Fruit fly (Drosophila melanogaster) whole organism, prepupa: ENCODE measurements around the gene Schip1.

Experiments used
- Blimp-1 ChIP-seq: fragments of 200-800 bp; sonication (Bioruptor generic); optimal IDR thresholded peaks from 3 replicates; lab custom pipeline; 2017; ENCODE audit warnings: missing biosample characterization, missing genetic modification characterization, mild to moderate bottlenecking, moderate library complexity, missing genetic modification reagents
- CG10631 ChIP-seq: fragments of 200-800 bp; sonication (Bioruptor generic); optimal IDR thresholded peaks from 2 replicates; lab custom pipeline; 2016; ENCODE audit warnings: missing biosample characterization, missing genetic modification characterization
- CG10669 ChIP-seq: fragments of 200-800 bp; sonication (Bioruptor generic); optimal IDR thresholded peaks from 3 replicates; lab custom pipeline; 2018; ENCODE audit warnings: missing biosample characterization, mild to moderate bottlenecking, missing genetic modification characterization, moderate library complexity
- CG11762 ChIP-seq: fragments of 200-800 bp; sonication (Bioruptor generic); optimal IDR thresholded peaks from 3 replicates; lab custom pipeline; 2016; ENCODE audit warnings: missing biosample characterization, missing genetic modification characterization; ENCODE audit not compliant: insufficient read depth
- CG11902 ChIP-seq: fragments of 200-800 bp; sonication (Bioruptor generic); optimal IDR thresholded peaks from 3 replicates; lab custom pipeline; 2016; ENCODE audit warnings: missing biosample characterization, missing genetic modification characterization
- CG15336 ChIP-seq: fragments of 200-800 bp; sonication (Bioruptor generic); IDR thresholded peaks from 2 replicates; pipeline ENCODE4 v1.3.6; 2022; ENCODE audit warnings: missing biosample characterization, missing genetic modification characterization
- CG1621 ChIP-seq: fragments of 200-800 bp; sonication (Bioruptor generic); optimal IDR thresholded peaks from 3 replicates; lab custom pipeline; 2018; ENCODE audit warnings: missing biosample characterization, mild to moderate bottlenecking, missing genetic modification characterization
- CG3032 ChIP-seq: fragments of 200-800 bp; optimal IDR thresholded peaks from 2 replicates; lab custom pipeline; 2019; ENCODE audit warnings: missing biosample characterization, mild to moderate bottlenecking, missing genetic modification characterization, moderate library complexity
- CG31627 ChIP-seq: fragments of 200-800 bp; sonication (Bioruptor generic); optimal IDR thresholded peaks from 3 replicates; lab custom pipeline; 2016; ENCODE audit warnings: missing biosample characterization, missing genetic modification characterization
- CG3919 ChIP-seq: fragments of 200-800 bp; sonication (Bioruptor generic); optimal IDR thresholded peaks from 3 replicates; lab custom pipeline; 2016; ENCODE audit warnings: missing biosample characterization, missing genetic modification characterization
- CG6792 ChIP-seq: fragments of 200-800 bp; sonication (Bioruptor generic); optimal IDR thresholded peaks from 3 replicates; lab custom pipeline; 2016; ENCODE audit warnings: missing biosample characterization, missing genetic modification characterization
- CG6808 ChIP-seq: fragments of 200-800 bp; sonication (Bioruptor generic); optimal IDR thresholded peaks from 3 replicates; lab custom pipeline; 2017; ENCODE audit warnings: missing biosample characterization, missing genetic modification characterization, mild to moderate bottlenecking, moderate library complexity, missing genetic modification reagents
- CG8119 ChIP-seq: fragments of 200-800 bp; sonication (Bioruptor generic); IDR thresholded peaks from 3 replicates; pipeline ENCODE4 v1.3.6; 2022; ENCODE audit warnings: missing biosample characterization, missing genetic modification characterization
- CG8319 ChIP-seq: fragments of 200-800 bp; sonication (Bioruptor generic); optimal IDR thresholded peaks from 3 replicates; lab custom pipeline; 2016; ENCODE audit warnings: missing biosample characterization, missing genetic modification characterization
- Eip78C ChIP-seq: fragments of 200-800 bp; sonication (Bioruptor generic); peaks from one replicate; lab custom pipeline; 2016; ENCODE audit warnings: missing biosample characterization, missing genetic modification characterization
- Ets21C ChIP-seq: fragments of 200-800 bp; sonication (Bioruptor generic); optimal IDR thresholded peaks from 3 replicates; lab custom pipeline; 2016; ENCODE audit warnings: missing biosample characterization, missing genetic modification characterization
- Hr38 ChIP-seq: sonication (Bioruptor generic); optimal IDR thresholded peaks from 2 replicates; lab custom pipeline; 2016; ENCODE audit warnings: missing biosample characterization, missing genetic modification characterization
- Hr39 ChIP-seq: fragments of 200-800 bp; sonication (Bioruptor generic); optimal IDR thresholded peaks from 2 replicates; lab custom pipeline; 2016; ENCODE audit warnings: missing biosample characterization, missing genetic modification characterization
- Hr4 ChIP-seq: fragments of 200-800 bp; sonication (Bioruptor generic); optimal IDR thresholded peaks from 3 replicates; lab custom pipeline; 2016; ENCODE audit warnings: missing biosample characterization, missing genetic modification characterization
- Lpt ChIP-seq: fragments of 200-800 bp; sonication (Bioruptor generic); optimal IDR thresholded peaks from 3 replicates; lab custom pipeline; 2016; ENCODE audit warnings: missing biosample characterization, missing genetic modification characterization
- Met ChIP-seq: fragments of 200-800 bp; sonication (Bioruptor generic); optimal IDR thresholded peaks from 3 replicates; lab custom pipeline; 2016; ENCODE audit warnings: missing biosample characterization, missing genetic modification characterization
- OdsH ChIP-seq: fragments of 200-800 bp; sonication (Bioruptor generic); optimal IDR thresholded peaks from 3 replicates; lab custom pipeline; 2016; ENCODE audit warnings: missing biosample characterization, missing genetic modification characterization
- Smox ChIP-seq: fragments of 200-800 bp; sonication (Bioruptor generic); optimal IDR thresholded peaks from 3 replicates; lab custom pipeline; 2016; ENCODE audit warnings: missing biosample characterization, missing genetic modification characterization
- Sox14 ChIP-seq: fragments of 200-800 bp; sonication (Bioruptor generic); optimal IDR thresholded peaks from 3 replicates; lab custom pipeline; 2016; ENCODE audit warnings: missing biosample characterization, missing genetic modification characterization
- Sox15 ChIP-seq: fragments of 200-800 bp; sonication (Bioruptor generic); optimal IDR thresholded peaks from 3 replicates; lab custom pipeline; 2016; ENCODE audit warnings: missing biosample characterization, missing genetic modification characterization
- acj6 ChIP-seq: fragments of 200-800 bp; sonication (Bioruptor generic); optimal IDR thresholded peaks from 3 replicates; lab custom pipeline; 2016; ENCODE audit warnings: missing biosample characterization, missing genetic modification characterization
- dsx ChIP-seq: fragments of 200-800 bp; optimal IDR thresholded peaks from 3 replicates; lab custom pipeline; 2019; ENCODE audit warnings: missing biosample characterization, mild to moderate bottlenecking, missing genetic modification characterization, moderate library complexity; ENCODE audit not compliant: poor library complexity, severe bottlenecking
- eg ChIP-seq: fragments of 200-800 bp; sonication (Bioruptor generic); IDR thresholded peaks from 3 replicates; pipeline ENCODE4 v1.3.6; 2022; ENCODE audit warnings: missing biosample characterization, missing genetic modification characterization
- esn ChIP-seq: fragments of 200-800 bp; sonication (Bioruptor generic); optimal IDR thresholded peaks from 2 replicates; lab custom pipeline; 2016; ENCODE audit warnings: missing biosample characterization, mild to moderate bottlenecking, missing genetic modification characterization, moderate library complexity
- fd59A ChIP-seq: fragments of 200-800 bp; sonication (Bioruptor generic); optimal IDR thresholded peaks from 2 replicates; lab custom pipeline; 2017; ENCODE audit warnings: missing biosample characterization, mild to moderate bottlenecking, missing genetic modification characterization, missing genetic modification reagents
- fd85E ChIP-seq: fragments of 200-800 bp; sonication (Bioruptor generic); optimal IDR thresholded peaks from 3 replicates; lab custom pipeline; 2016; ENCODE audit warnings: missing biosample characterization, missing genetic modification characterization
- fkh ChIP-seq: fragments of 200-800 bp; sonication (Bioruptor generic); optimal IDR thresholded peaks from 3 replicates; lab custom pipeline; 2017; ENCODE audit warnings: missing biosample characterization, mild to moderate bottlenecking, missing genetic modification characterization, moderate library complexity
- lz ChIP-seq: fragments of 200-800 bp; sonication (Bioruptor generic); optimal IDR thresholded peaks from 3 replicates; lab custom pipeline; 2016; ENCODE audit warnings: missing biosample characterization, missing genetic modification characterization
- net ChIP-seq: fragments of 200-800 bp; sonication (Bioruptor generic); optimal IDR thresholded peaks from 3 replicates; lab custom pipeline; 2016; ENCODE audit warnings: missing biosample characterization, missing genetic modification characterization
- spab ChIP-seq: fragments of 200-800 bp; sonication (Bioruptor generic); optimal IDR thresholded peaks from 2 replicates; lab custom pipeline; 2017; ENCODE audit warnings: missing biosample characterization, mild to moderate bottlenecking, missing genetic modification characterization, missing genetic modification reagents
- ss ChIP-seq, 2 experiments: fragments of 200-800 bp; sonication (Bioruptor generic); optimal IDR thresholded peaks; 2 replicates in 1 of 2; 3 replicates in 1 of 2; lab custom pipeline; 2017 to 2018; ENCODE audit warnings: mild to moderate bottlenecking in 2 of 2, missing biosample characterization in 2 of 2, missing genetic modification characterization in 2 of 2, moderate library complexity in 1 of 2
- svp ChIP-seq: fragments of 200-800 bp; sonication (Bioruptor generic); peaks from one replicate; lab custom pipeline; 2016; ENCODE audit warnings: missing biosample characterization, missing genetic modification characterization
- topi ChIP-seq: fragments of 200-800 bp; sonication (Bioruptor generic); optimal IDR thresholded peaks from 3 replicates; lab custom pipeline; 2016; ENCODE audit warnings: missing biosample characterization, missing genetic modification characterization

Schip1 gene

DNA sequence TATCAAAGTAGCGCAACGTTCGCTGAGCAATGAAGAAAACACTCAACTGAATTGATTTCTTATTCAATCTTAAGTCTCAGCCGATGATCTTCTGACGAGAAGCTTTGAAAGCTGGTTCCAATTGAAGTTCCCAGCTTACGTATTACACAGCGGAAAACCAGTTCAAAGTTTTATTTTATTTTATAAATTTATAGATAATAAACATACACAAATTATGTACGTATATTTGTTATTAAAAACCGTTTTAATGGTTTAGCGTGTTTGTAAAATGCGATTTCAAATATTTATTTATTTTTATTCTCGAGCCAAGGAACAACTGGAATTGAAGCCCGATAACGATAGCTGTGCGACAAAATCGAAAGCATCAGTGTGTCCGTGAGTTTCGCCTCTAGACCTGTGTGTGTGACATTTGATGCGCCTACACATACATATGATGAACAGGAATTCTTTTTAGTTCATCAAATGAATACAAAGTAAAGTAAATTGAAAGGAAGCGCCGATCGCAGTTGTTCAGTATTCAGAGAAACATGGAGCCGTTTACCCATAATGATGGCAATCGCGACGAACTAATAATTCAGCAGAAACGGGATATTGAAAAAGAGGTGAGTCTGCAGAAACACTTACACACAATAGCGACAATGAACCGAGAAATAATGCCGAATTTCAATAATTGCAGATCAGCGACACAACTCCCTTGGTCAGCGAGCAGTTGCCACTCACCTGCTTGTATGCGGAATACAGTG is 24.2 kb downstream of the Schip1 start, which contains the start of the genes CG5390 and CG4968 (continued):
- TF ChIP-seq OdsH (GFP tag; lab: Kevin White, UChicago) (peak; percentile 77), ss (GFP tag; optimal IDR thresholded peaks at IDR 0.05; lab: Kevin White, UChicago) (peak in 1 of 2 experiments; percentile 77), eg (GFP tag; lab: Robert Waterston, UW) (no peak; the same call in 2 of the 3 replicates), Sox15 (GFP tag; lab: Kevin White, UChicago) (peak; percentile 16), Smox (GFP tag; lab: Kevin White, UChicago) (no peak), CG10631 (GFP tag; lab: Kevin White, UChicago) (peak; percentile 80), CG3032 (tag; lab: Kevin White, UChicago) (peak; percentile 74), net (GFP tag; lab: Kevin White, UChicago) (no peak), Hr4 (GFP tag; lab: Kevin White, UChicago) (peak; percentile 74), Lpt (GFP tag; lab: Kevin White, UChicago) (peak; percentile 59), CG3919 (GFP tag; lab: Kevin White, UChicago) (no peak), CG31627 (GFP tag; lab: Kevin White, UChicago) (peak; percentile 51), CG11762 (GFP tag; lab: Kevin White, UChicago) (peak; percentile 36), CG6792 (GFP tag; lab: Kevin White, UChicago) (peak; percentile 74)
- TF ChIP-seq, all 60 proteins: peak for 38

DNA sequence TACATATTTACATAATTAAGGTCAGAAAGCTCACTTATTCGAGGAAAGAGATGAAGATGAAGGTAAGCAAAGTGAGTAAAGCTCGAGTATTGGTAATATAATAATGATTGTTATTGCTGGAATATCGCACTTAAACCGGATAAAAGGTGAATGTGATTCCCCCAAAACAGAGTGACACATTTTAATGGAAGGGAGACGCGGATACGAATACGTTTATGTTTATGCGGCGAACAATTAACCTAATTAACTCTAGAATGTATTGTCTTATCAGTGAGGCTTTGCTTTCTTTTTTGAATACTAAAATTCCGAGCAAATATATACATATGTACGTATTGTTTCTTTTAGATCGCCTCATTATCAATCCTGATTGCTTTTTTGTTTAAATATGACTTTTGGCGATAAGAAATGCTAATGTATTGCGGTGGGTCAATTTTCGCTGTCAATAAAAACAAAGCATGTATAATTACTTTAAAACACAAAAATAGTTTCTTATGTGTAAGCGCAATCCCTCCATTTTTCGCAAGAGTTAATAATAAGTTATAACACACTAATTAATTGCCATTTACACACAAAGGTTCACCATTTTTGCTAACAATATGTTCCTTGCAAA is 25.3 kb downstream of the Schip1 start:
- TF ChIP-seq Eip78C (GFP tag; lab: Kevin White, UChicago) (peak; percentile 39), CG11762 (GFP tag; lab: Kevin White, UChicago) (no peak)

dm6 chr2L:10303786-10304185 is 27.1 kb downstream of the Schip1 start, which contains the start of gene nmd:
Gene nmd, minus strand, starts transcription at chr2L:10303947.
- TF ChIP-seq Sox14 (GFP tag; lab: Kevin White, UChicago) (peak; percentile 34), Ets21C (GFP tag; lab: Kevin White, UChicago) (no peak), CG31627 (GFP tag; lab: Kevin White, UChicago) (peak; percentile 2), esn (GFP tag; lab: Kevin White, UChicago) (peak; percentile 30), CG1621 (tag; lab: Kevin White, UChicago) (no peak), CG10669 (GFP tag; lab: Kevin White, UChicago) (no peak), Eip78C (GFP tag; lab: Kevin White, UChicago) (peak; percentile 45), fd85E (GFP tag; lab: Kevin White, UChicago) (no peak), spab (GFP tag; lab: Kevin White, UChicago) (no peak)

- TF ChIP-seq fkh (GFP tag; lab: Kevin White, UChicago), result no peak
- peak; percentile 42 for TF ChIP-seq Eip78C (GFP tag; lab: Kevin White, UChicago)
Measured at dm6 chr2L:10301918-10302317, 29.0 kb downstream of the Schip1 start, which contains the start of gene CG13138. Gene CG13138, minus strand, starts transcription at chr2L:10302018.

DNA sequence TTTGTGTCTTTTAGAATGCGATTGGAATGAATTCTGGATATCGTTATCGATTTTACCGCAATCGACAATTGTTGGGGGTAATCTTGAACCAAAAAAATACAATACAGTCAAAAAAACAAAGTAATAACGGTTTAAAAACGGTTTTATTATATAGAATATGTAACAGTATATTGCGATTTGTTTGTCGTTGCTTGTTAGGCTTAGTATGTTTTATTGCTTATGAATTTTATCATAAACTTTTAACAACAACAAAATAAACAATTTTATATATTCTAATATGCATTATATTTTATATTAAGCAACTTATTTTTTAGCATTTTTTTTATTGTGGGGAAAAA is 31.1 kb downstream of the Schip1 start, which contains the start of gene CYLD:
CYLD (minus strand) TSS at position 38 of the 338 bp plus-strand sequence.
- TF ChIP-seq CG3032 (tag; lab: Kevin White, UChicago) (peak; percentile 70), Hr38 (GFP tag; lab: Kevin White, UChicago) (no peak), Hr39 (GFP tag; lab: Kevin White, UChicago) (no peak), Sox14 (GFP tag; lab: Kevin White, UChicago) (peak; percentile 41), ss (GFP tag; optimal IDR thresholded peaks at IDR 0.05; lab: Kevin White, UChicago) (no peak), svp (no peak), CG10631 (GFP tag; lab: Kevin White, UChicago) (peak; percentile 62), CG10669 (GFP tag; lab: Kevin White, UChicago) (peak; percentile 25), fd59A (GFP tag; lab: Kevin White, UChicago) (no peak), CG6808 (GFP tag; lab: Kevin White, UChicago) (no peak), Hr4 (GFP tag; lab: Kevin White, UChicago) (peak; percentile 61), lz (GFP tag; lab: Kevin White, UChicago) (peak; percentile 47), esn (GFP tag; lab: Kevin White, UChicago) (peak; percentile 75), Ets21C (GFP tag; lab: Kevin White, UChicago) (peak; percentile 18), Smox (GFP tag; lab: Kevin White, UChicago) (no peak), OdsH (GFP tag; lab: Kevin White, UChicago) (peak; percentile 74), CG11902 (GFP tag; lab: Kevin White, UChicago) (no peak), CG15336 (GFP tag; lab: Robert Waterston, UW) (peak; percentile 85), CG8119 (GFP tag; lab: Robert Waterston, UW) (peak; percentile 71; the same call in 2 of the 3 replicates), acj6 (GFP tag; lab: Kevin White, UChicago) (peak; percentile 60), dsx (GFP tag; lab: Kevin White, UChicago) (no peak), CG8319 (GFP tag; lab: Kevin White, UChicago) (no peak), fd85E (GFP tag; lab: Kevin White, UChicago) (no peak), Blimp-1 (GFP tag; lab: Kevin White, UChicago) (no peak), Met (GFP tag; lab: Kevin White, UChicago) (peak; percentile 62), fkh (GFP tag; lab: Kevin White, UChicago) (no peak), topi (GFP tag; lab: Kevin White, UChicago) (peak; percentile 50)
